In the genomic region with DNA sequence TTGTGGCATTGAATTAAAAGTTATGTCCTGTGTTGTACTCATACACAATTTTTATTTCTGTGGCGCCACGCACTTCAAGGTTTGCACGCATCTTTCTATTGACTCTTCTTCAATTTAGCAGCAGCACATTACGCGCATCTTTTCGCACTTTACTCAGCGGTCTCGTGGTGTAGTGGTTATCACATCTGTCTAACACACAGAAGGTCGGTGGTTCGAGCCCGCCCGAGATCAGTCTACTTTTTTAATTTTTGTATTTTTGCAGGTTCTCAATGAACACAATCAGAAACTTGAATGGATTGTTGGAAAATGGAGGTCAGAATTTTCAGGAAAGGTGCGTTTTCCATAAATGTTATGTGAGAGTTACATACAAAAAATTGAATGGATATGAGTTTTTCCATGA, we compare ENCODE assay signal across 5 worm cellular contexts.
TF ChIP-seq lines count a peak whose summit lies in the region.

No protein-coding gene starts in this region.

TF ChIP-seq in whole organism, L1 larva, 84 proteins besides CTCF, POLR2A, EP300 and RAD21 (continues in another document):
- TF ChIP-seq nhr-85 (tag; lab: Kevin White, UChicago) = peak; percentile 76
- no peak for TF ChIP-seq lin-15B (tag; optimal IDR thresholded peaks at IDR 0.05; lab: Kevin White, UChicago)
- no peak for TF ChIP-seq sup-37 (GFP tag; optimal IDR thresholded peaks at IDR 0.05; lab: Kevin White, UChicago)
- TF ChIP-seq unc-62 (GFP tag; optimal IDR thresholded peaks at IDR 0.05; lab: Kevin White, UChicago) = no peak
- no peak for TF ChIP-seq pag-3 (tag; optimal IDR thresholded peaks at IDR 0.05; lab: Kevin White, UChicago; ENCODE audit: borderline replicate concordance, insufficient read depth)
- TF ChIP-seq unc-130 (tag; optimal IDR thresholded peaks at IDR 0.05; lab: Kevin White, UChicago) = peak; percentile 63
- TF ChIP-seq rnt-1 (tag; optimal IDR thresholded peaks at IDR 0.05; lab: Kevin White, UChicago) = peak; percentile 71
- peak; percentile 43 for TF ChIP-seq tbx-2 (tag; optimal IDR thresholded peaks at IDR 0.05; lab: Kevin White, UChicago)
- TF ChIP-seq nhr-76 (tag; optimal IDR thresholded peaks at IDR 0.05; lab: Kevin White, UChicago) = no peak
- peak; percentile 11 for TF ChIP-seq elt-2 (tag; optimal IDR thresholded peaks at IDR 0.05; lab: Kevin White, UChicago)
- TF ChIP-seq mab-9 (GFP tag; IDR thresholded peaks at IDR 0.05; lab: Robert Waterston, UW) = 0 out of 2 replicates have a peak, but pooled peaks have one; percentile 28
- no peak for TF ChIP-seq Y116A8C.19 (tag; optimal IDR thresholded peaks at IDR 0.05; lab: Kevin White, UChicago; ENCODE audit: borderline replicate concordance)
- peak; percentile 36 to 54 for TF ChIP-seq lsy-2 (tag; optimal IDR thresholded peaks at IDR 0.05; lab: Kevin White, UChicago)
- TF ChIP-seq ztf-4 (tag; optimal IDR thresholded peaks at IDR 0.05; lab: Kevin White, UChicago) = no peak
- peak; percentile 37 for TF ChIP-seq hpl-2 (GFP tag; optimal IDR thresholded peaks at IDR 0.05; lab: Kevin White, UChicago)
- no peak for TF ChIP-seq nhr-237 (tag; optimal IDR thresholded peaks at IDR 0.05; lab: Kevin White, UChicago)
- peak; percentile 17 to 39 (median 34) for TF ChIP-seq ceh-82 (tag; optimal IDR thresholded peaks at IDR 0.05; lab: Kevin White, UChicago)

TF ChIP-seq in whole organism, L3 larva, 47 proteins besides CTCF, POLR2A, EP300 and RAD21 (continues in another document):
- no peak for TF ChIP-seq ceh-16 (tag; optimal IDR thresholded peaks at IDR 0.05; lab: Kevin White, UChicago)
- no peak for TF ChIP-seq ztf-4 (tag; optimal IDR thresholded peaks at IDR 0.05; lab: Kevin White, UChicago)
- TF ChIP-seq elt-2 (tag; optimal IDR thresholded peaks at IDR 0.05; lab: Kevin White, UChicago) = peak; percentile 38
- no peak for TF ChIP-seq elt-1 (tag; optimal IDR thresholded peaks at IDR 0.05; lab: Kevin White, UChicago)
- no peak for TF ChIP-seq unc-39 (tag; optimal IDR thresholded peaks at IDR 0.05; lab: Kevin White, UChicago)
- no peak for TF ChIP-seq ZK546.5 (tag; optimal IDR thresholded peaks at IDR 0.05; lab: Kevin White, UChicago)
- TF ChIP-seq nhr-11 (tag; optimal IDR thresholded peaks at IDR 0.05; lab: Kevin White, UChicago) = no peak
- TF ChIP-seq lin-15B (tag; optimal IDR thresholded peaks at IDR 0.05; lab: Kevin White, UChicago) = no peak
- TF ChIP-seq egl-27 (tag; optimal IDR thresholded peaks at IDR 0.05; lab: Kevin White, UChicago) = no peak
- no peak for TF ChIP-seq skn-1 (tag; optimal IDR thresholded peaks at IDR 0.05; lab: Kevin White, UChicago)
- TF ChIP-seq elt-3 (tag; optimal IDR thresholded peaks at IDR 0.05; lab: Kevin White, UChicago) = no peak
- TF ChIP-seq nhr-25 (tag; optimal IDR thresholded peaks at IDR 0.05; lab: Kevin White, UChicago) = no peak
- no peak for TF ChIP-seq ama-1 (optimal IDR thresholded peaks at IDR 0.05; lab: Kevin White, UChicago)
- TF ChIP-seq lsy-12 (tag; optimal IDR thresholded peaks at IDR 0.05; lab: Kevin White, UChicago) = peak; percentile 6
- TF ChIP-seq snpc-4 (tag; optimal IDR thresholded peaks at IDR 0.05; lab: Kevin White, UChicago) = no peak
- TF ChIP-seq daf-12 (tag; optimal IDR thresholded peaks at IDR 0.05; lab: Kevin White, UChicago) = no peak
- no peak for TF ChIP-seq pha-4 (tag; optimal IDR thresholded peaks at IDR 0.05; lab: Kevin White, UChicago)
- no peak for TF ChIP-seq fos-1 (tag; optimal IDR thresholded peaks at IDR 0.05; lab: Kevin White, UChicago)
- TF ChIP-seq R02D3.7 (tag; optimal IDR thresholded peaks at IDR 0.05; lab: Kevin White, UChicago) = no peak

TF ChIP-seq in whole organism, early embryonic, 17 proteins besides CTCF, POLR2A, EP300 and RAD21:
- TF ChIP-seq hmg-4 (GFP tag; optimal IDR thresholded peaks at IDR 0.05; lab: Kevin White, UChicago) (peak; percentile 54), scrt-1 (GFP tag; IDR thresholded peaks at IDR 0.05; lab: Robert Waterston, UW) (peak; percentile 61), hmbx-1 (tag; optimal IDR thresholded peaks at IDR 0.05; lab: Kevin White, UChicago) (peak; percentile 1), flt-1 (GFP tag; IDR thresholded peaks at IDR 0.05; lab: Robert Waterston, UW) (peak; percentile 78), ama-1 (optimal IDR thresholded peaks at IDR 0.05; lab: Kevin White, UChicago) (no peak), tbx-11 (GFP tag; IDR thresholded peaks at IDR 0.05; lab: Robert Waterston, UW) (peak; percentile 63; the same call in 1 of the 2 replicates), tbx-37 (GFP tag; conservative IDR thresholded peaks at IDR 0.05; lab: Robert Waterston, UW) (peak; percentile 55), ceh-36 (tag; optimal IDR thresholded peaks at IDR 0.05; lab: Kevin White, UChicago) (peak; percentile 46), tra-4 (tag; optimal IDR thresholded peaks at IDR 0.05; lab: Kevin White, UChicago) (no peak), sea-1 (GFP tag; conservative IDR thresholded peaks at IDR 0.05; lab: Robert Waterston, UW) (peak; percentile 70; the same call in 1 of the 2 replicates), pes-1 (GFP tag; IDR thresholded peaks at IDR 0.05; lab: Robert Waterston, UW) (peak; percentile 86), ceh-13 (GFP tag; optimal IDR thresholded peaks at IDR 0.05; lab: Kevin White, UChicago) (peak; percentile 53), F13C5.2 (tag; optimal IDR thresholded peaks at IDR 0.05; lab: Kevin White, UChicago) (peak; percentile 1), B0310.2 (tag; optimal IDR thresholded peaks at IDR 0.05; lab: Kevin White, UChicago) (no peak)

TF ChIP-seq in whole organism, midembryonic, 9 proteins besides CTCF, POLR2A, EP300 and RAD21:
- TF ChIP-seq tab-1 (GFP tag; IDR thresholded peaks at IDR 0.05; lab: Robert Waterston, UW) (peak; percentile 76), ref-1 (GFP tag; conservative IDR thresholded peaks at IDR 0.05; lab: Robert Waterston, UW) (0 out of 2 replicates have a peak, but pooled peaks have one; percentile 39), ztf-29 (GFP tag; IDR thresholded peaks at IDR 0.05; lab: Robert Waterston, UW) (no peak), klf-2 (GFP tag; conservative IDR thresholded peaks at IDR 0.05; lab: Robert Waterston, UW) (no peak), flt-1 (GFP tag; IDR thresholded peaks at IDR 0.05; lab: Robert Waterston, UW) (peak; percentile 85), T22C8.4 (GFP tag; IDR thresholded peaks at IDR 0.05; lab: Robert Waterston, UW) (peak; percentile 34; the same call in 1 of the 2 replicates), med-1 (GFP tag; optimal IDR thresholded peaks at IDR 0.05; lab: Kevin White, UChicago; ENCODE audit: insufficient read depth) (peak; percentile 23), ztf-23 (GFP tag; IDR thresholded peaks at IDR 0.05; lab: Robert Waterston, UW) (peak; percentile 77)

TF ChIP-seq in whole organism, young adult, 124 proteins besides CTCF, POLR2A, EP300 and RAD21 (continues in another document):
- TF ChIP-seq nhr-80 (tag; optimal IDR thresholded peaks at IDR 0.05; lab: Kevin White, UChicago) = no peak
- no peak for TF ChIP-seq madf-6 (GFP tag; IDR thresholded peaks at IDR 0.05; lab: Robert Waterston, UW)
- no peak for TF ChIP-seq sptf-2 (GFP tag; optimal IDR thresholded peaks at IDR 0.05; lab: Kevin White, UChicago)
- TF ChIP-seq ceh-100 (GFP tag; IDR thresholded peaks at IDR 0.05; lab: Robert Waterston, UW) = peak; percentile 59
- peak; percentile 57 for TF ChIP-seq ztf-18 (tag; optimal IDR thresholded peaks at IDR 0.05; lab: Kevin White, UChicago)
- TF ChIP-seq Y56A3A.18 (GFP tag; IDR thresholded peaks at IDR 0.05; lab: Robert Waterston, UW) = no peak
- TF ChIP-seq rpc-1 (optimal IDR thresholded peaks at IDR 0.05; lab: Kevin White, UChicago) = peak; percentile 80
- TF ChIP-seq rpc-1 (tag; optimal IDR thresholded peaks at IDR 0.05; lab: Kevin White, UChicago) = peak; percentile 88
- no peak for TF ChIP-seq ceh-79 (tag; optimal IDR thresholded peaks at IDR 0.05; lab: Kevin White, UChicago)
- TF ChIP-seq lin-35 (GFP tag; optimal IDR thresholded peaks at IDR 0.05; lab: Kevin White, UChicago) = peak in 1 of 3 experiments; percentile 48
- no peak for TF ChIP-seq B0035.1 (tag; optimal IDR thresholded peaks at IDR 0.05; lab: Kevin White, UChicago)
- no peak for TF ChIP-seq Y95B8A.8 (GFP tag; IDR thresholded peaks at IDR 0.05; lab: Robert Waterston, UW)
- peak; percentile 97 for TF ChIP-seq tbp1 (GFP tag; optimal IDR thresholded peaks at IDR 0.05; lab: Kevin White, UChicago)
- no peak for TF ChIP-seq Y53F4B.3 (GFP tag; IDR thresholded peaks at IDR 0.05; lab: Robert Waterston, UW)
- TF ChIP-seq unc-130 (GFP tag; optimal IDR thresholded peaks at IDR 0.05; lab: Kevin White, UChicago) = no peak
- no peak for TF ChIP-seq ztf-26 (tag; optimal IDR thresholded peaks at IDR 0.05; lab: Kevin White, UChicago)
- peak; percentile 80 for TF ChIP-seq hmg-1.2 (GFP tag; IDR thresholded peaks at IDR 0.05; lab: Robert Waterston, UW)
- no peak for TF ChIP-seq F37B4.10 (GFP tag; IDR thresholded peaks at IDR 0.05; lab: Robert Waterston, UW)
- TF ChIP-seq madf-10 (tag; optimal IDR thresholded peaks at IDR 0.05; lab: Kevin White, UChicago) = peak; percentile 37
- TF ChIP-seq repo-1 (tag; optimal IDR thresholded peaks at IDR 0.05; lab: Kevin White, UChicago) = peak; percentile 18
- no peak for TF ChIP-seq cebp-1 (GFP tag; IDR thresholded peaks at IDR 0.05; lab: Robert Waterston, UW)
- TF ChIP-seq cebp-1 (tag; optimal IDR thresholded peaks at IDR 0.05; lab: Kevin White, UChicago) = peak; percentile 48
- TF ChIP-seq lin-40 (tag; optimal IDR thresholded peaks at IDR 0.05; lab: Kevin White, UChicago) = peak; percentile 40
- no peak for TF ChIP-seq ztf-28 (GFP tag; IDR thresholded peaks at IDR 0.05; lab: Robert Waterston, UW)
- no peak for TF ChIP-seq attf-3 (GFP tag; conservative IDR thresholded peaks at IDR 0.05; lab: Robert Waterston, UW)
- no peak for TF ChIP-seq hlh-26 (GFP tag; conservative IDR thresholded peaks at IDR 0.05; lab: Robert Waterston, UW)
- no peak for TF ChIP-seq lag-1 (GFP tag; IDR thresholded peaks at IDR 0.05; lab: Robert Waterston, UW)
- 0 out of 2 replicates have a peak, but pooled peaks have one; percentile 13 for TF ChIP-seq hsf-1 (GFP tag; IDR thresholded peaks at IDR 0.05; lab: Robert Waterston, UW)
- peak; percentile 86 for TF ChIP-seq pbrm-1 (GFP tag; IDR thresholded peaks at IDR 0.05; lab: Robert Waterston, UW)
- TF ChIP-seq hmg-20 (GFP tag; IDR thresholded peaks at IDR 0.05; lab: Robert Waterston, UW) = 0 out of 2 replicates have a peak, but pooled peaks have one; percentile 7
- peak; percentile 68 for TF ChIP-seq athp-1 (tag; optimal IDR thresholded peaks at IDR 0.05; lab: Kevin White, UChicago)
- TF ChIP-seq xnd-1 (tag; optimal IDR thresholded peaks at IDR 0.05; lab: Kevin White, UChicago) = no peak
- no peak for TF ChIP-seq Y67H2A.10 (GFP tag; conservative IDR thresholded peaks at IDR 0.05; lab: Robert Waterston, UW)
- no peak for TF ChIP-seq mel-28 (tag; optimal IDR thresholded peaks at IDR 0.05; lab: Kevin White, UChicago; ENCODE audit: borderline replicate concordance)
- TF ChIP-seq let-607 (tag; optimal IDR thresholded peaks at IDR 0.05; lab: Kevin White, UChicago) = peak; percentile 26 to 30
- peak; percentile 74 for TF ChIP-seq him-1 (tag; optimal IDR thresholded peaks at IDR 0.05; lab: Kevin White, UChicago)

Comparison
In these comparisons a context has a peak if more than half of its experiments do, and no peak if none do; other contexts are left out.
1. Of the 8 proteins assayed by ChIP-seq in both whole organism, young adult and whole organism, L1 larva: peak only in whole organism, young adult: none; only in whole organism, L1 larva: efl-1 and unc-130; in both: nhr-90; in neither: 1; mixed calls (peak in some experiments, not most) for 4.